Worm (Caenorhabditis elegans): ENCODE data around the gene C01G10.14.

Gene C01G10.14

ce11 chrV:15065068-15065744 is 40.5 kb downstream of the C01G10.14 start, which contains the start of gene C25D7.9 (continued):
- TF ChIP-seq madf-6 (GFP tag; IDR thresholded peaks at IDR 0.05) (no peak), ceh-40 (GFP tag; IDR thresholded peaks at IDR 0.05) (no peak), ama-1 (optimal IDR thresholded peaks at IDR 0.05) (no peak), ama-1 (GFP tag; optimal IDR thresholded peaks at IDR 0.05) (no peak), nfya-1 (tag; optimal IDR thresholded peaks at IDR 0.05; ENCODE audit: borderline replicate concordance, insufficient read depth) (no peak)

DNA sequence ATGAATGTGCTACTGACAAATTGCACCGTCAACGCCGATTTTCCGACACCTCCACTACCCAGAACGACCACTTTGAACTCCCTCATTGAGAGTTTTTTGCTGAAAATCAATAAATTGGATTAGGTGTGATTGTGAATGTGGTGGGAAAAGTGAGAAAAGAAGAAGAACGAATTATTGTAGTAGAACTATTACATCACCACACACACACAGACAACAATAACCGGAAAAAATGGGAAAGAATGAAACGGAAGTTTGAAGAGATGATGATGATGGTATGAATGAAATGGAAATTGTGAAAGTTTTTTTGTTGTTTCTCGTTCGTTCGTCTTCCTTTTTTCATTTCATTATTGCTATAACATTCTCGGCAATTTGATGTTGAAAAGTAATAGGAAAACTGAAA is 41.8 kb downstream of the C01G10.14 start, which contains the start of gene rap-2:
Gene rap-2, minus strand, starts transcription at position 101 of the 400 bp plus-strand sequence.
- no peak for TF ChIP-seq Y79H2A.3 (GFP tag; conservative IDR thresholded peaks at IDR 0.05)
- TF ChIP-seq pha-4 (tag; optimal IDR thresholded peaks at IDR 0.05) = no peak

- TF ChIP-seq lsl-1 (GFP tag; optimal IDR thresholded peaks at IDR 0.05) (peak; percentile 77), F33H1.4 (GFP tag; IDR thresholded peaks at IDR 0.05) (peak; percentile 55; the same call in 1 of the 2 replicates), egl-44 (GFP tag; IDR thresholded peaks at IDR 0.05) (no peak)
These were observed 45.1 kb downstream of the C01G10.14 start for ce11 chrV:15060595-15060994.

DNA sequence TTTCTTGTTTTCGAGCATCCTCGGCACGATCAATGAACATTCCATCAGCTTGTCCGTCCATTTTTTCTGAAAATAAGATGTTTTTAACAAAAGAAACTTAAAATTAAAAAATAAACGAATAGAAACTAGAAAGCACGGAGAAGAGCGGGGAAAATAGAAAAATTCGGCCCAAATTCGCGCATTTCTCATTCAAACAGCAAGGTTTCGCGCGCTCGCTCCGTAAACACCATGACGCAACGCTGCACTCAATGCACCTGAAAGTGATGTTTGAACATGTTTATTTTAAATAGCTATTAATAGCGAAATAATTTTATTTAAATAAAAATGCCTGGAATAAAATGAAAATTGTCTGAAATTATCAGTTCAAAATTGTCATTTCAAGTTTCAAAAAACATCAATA is 46.2 kb downstream of the C01G10.14 start, which contains the start of the genes mcm-3 and C25D7.15:
Gene mcm-3, minus strand, starts transcription at position 66 of the 400 bp plus-strand sequence.
Gene C25D7.15, plus strand, starts transcription at position 275 of the 400 bp plus-strand sequence.
- TF ChIP-seq lsl-1 (GFP tag; optimal IDR thresholded peaks at IDR 0.05) (peak; percentile 78), ztf-6 (GFP tag; IDR thresholded peaks at IDR 0.05) (no peak), ceh-79 (tag; optimal IDR thresholded peaks at IDR 0.05) (no peak), snpc-4 (GFP tag; optimal IDR thresholded peaks at IDR 0.05) (no peak), snpc-4 (tag; optimal IDR thresholded peaks at IDR 0.05) (peak in 1 of 4 experiments; percentile 42), F39B2.1 (GFP tag; IDR thresholded peaks at IDR 0.05) (no peak), egl-44 (GFP tag; IDR thresholded peaks at IDR 0.05) (no peak), rec-8 (tag; optimal IDR thresholded peaks at IDR 0.05) (no peak), tlf-1 (GFP tag; optimal IDR thresholded peaks at IDR 0.05) (peak; percentile 68), F55B11.4 (tag; optimal IDR thresholded peaks at IDR 0.05; ENCODE audit: borderline replicate concordance, insufficient read depth) (no peak), nhr-80 (tag; optimal IDR thresholded peaks at IDR 0.05) (no peak), T07F8.4 (tag; optimal IDR thresholded peaks at IDR 0.05) (no peak), ztf-3 (GFP tag; optimal IDR thresholded peaks at IDR 0.05) (no peak), lin-54 (GFP tag; optimal IDR thresholded peaks at IDR 0.05) (peak; percentile 80), ztf-22 (GFP tag; optimal IDR thresholded peaks at IDR 0.05) (no peak), C17E4.6 (GFP tag; IDR thresholded peaks at IDR 0.05) (no peak), K12H6.12 (tag; optimal IDR thresholded peaks at IDR 0.05) (no peak), F52B5.7 (tag; optimal IDR thresholded peaks at IDR 0.05) (no peak), hsf-1 (GFP tag; IDR thresholded peaks at IDR 0.05) (peak; percentile 87), zim-3 (tag; optimal IDR thresholded peaks at IDR 0.05) (no peak), madf-6 (GFP tag; IDR thresholded peaks at IDR 0.05) (peak; percentile 97), sptf-2 (GFP tag; optimal IDR thresholded peaks at IDR 0.05) (no peak), nfya-1 (tag; optimal IDR thresholded peaks at IDR 0.05; ENCODE audit: borderline replicate concordance, insufficient read depth) (no peak), ceh-58 (GFP tag; IDR thresholded peaks at IDR 0.05) (no peak), ccch-3 (GFP tag; optimal IDR thresholded peaks at IDR 0.05) (no peak), Y56A3A.18 (GFP tag; IDR thresholded peaks at IDR 0.05) (no peak), ekl-4 (GFP tag; IDR thresholded peaks at IDR 0.05) (no peak), attf-5 (GFP tag; optimal IDR thresholded peaks at IDR 0.05) (no peak), cebp-1 (GFP tag; IDR thresholded peaks at IDR 0.05) (no peak), cebp-1 (tag; optimal IDR thresholded peaks at IDR 0.05) (peak; percentile 6), hlh-12 (tag; optimal IDR thresholded peaks at IDR 0.05) (no peak), F33H1.4 (GFP tag; IDR thresholded peaks at IDR 0.05) (peak; percentile 75), tbp1 (GFP tag; optimal IDR thresholded peaks at IDR 0.05) (peak; percentile 55), Y79H2A.3 (GFP tag; conservative IDR thresholded peaks at IDR 0.05) (no peak), let-526 (GFP tag; IDR thresholded peaks at IDR 0.05) (no peak), ets-4 (GFP tag; optimal IDR thresholded peaks at IDR 0.05) (no peak), B0019.2 (GFP tag; conservative IDR thresholded peaks at IDR 0.05) (peak; percentile 84), mes-4 (tag; optimal IDR thresholded peaks at IDR 0.05) (no peak)
